Fruit fly (Drosophila melanogaster) whole organism, embryonic: Measurements from ENCODE around the gene CG43799.

Source experiments
- B-H2 ChIP-seq: fragments of 200-800 bp; sonication (Bioruptor generic); optimal IDR thresholded peaks from 2 replicates; lab custom pipeline; 2018; ENCODE audit warnings: missing biosample characterization, mild to moderate bottlenecking, missing genetic modification characterization
- CG1024 ChIP-seq: fragments of 200-800 bp; sonication (Bioruptor generic); IDR thresholded peaks from 2 replicates; pipeline ENCODE4 v1.3.6; 2022; ENCODE audit warnings: missing biosample characterization, missing genetic modification characterization
- CG10654 ChIP-seq: fragments of 200-800 bp; sonication (Bioruptor generic); optimal IDR thresholded peaks from 2 replicates; lab custom pipeline; 2016; ENCODE audit warnings: missing biosample characterization, missing genetic modification characterization
- CG11504 ChIP-seq: fragments of 200-800 bp; sonication (Bioruptor generic); optimal IDR thresholded peaks from 3 replicates; lab custom pipeline; 2019; ENCODE audit warnings: missing biosample characterization, mild to moderate bottlenecking, missing genetic modification characterization, moderate library complexity
- CG11560 ChIP-seq: fragments of 200-800 bp; sonication (Bioruptor generic); IDR thresholded peaks from 3 replicates; pipeline ENCODE4 v1.3.6; 2022; ENCODE audit warnings: missing biosample characterization, missing genetic modification characterization
- CG12219 ChIP-seq: fragments of 200-800 bp; sonication (Bioruptor generic); optimal IDR thresholded peaks from 3 replicates; lab custom pipeline; 2018; ENCODE audit warnings: missing biosample characterization, mild to moderate bottlenecking, missing genetic modification characterization
- CG13894 ChIP-seq: fragments of 200-800 bp; sonication (Bioruptor generic); optimal IDR thresholded peaks from 3 replicates; lab custom pipeline; 2018; ENCODE audit warnings: missing biosample characterization, mild to moderate bottlenecking, missing genetic modification characterization, moderate library complexity
- CG15073 ChIP-seq: fragments of 200-800 bp; sonication (Bioruptor generic); optimal IDR thresholded peaks from 2 replicates; lab custom pipeline; 2016; ENCODE audit warnings: missing biosample characterization, missing genetic modification characterization
- CG16813 ChIP-seq: fragments of 200-800 bp; sonication (Bioruptor generic); IDR thresholded peaks from 3 replicates; pipeline ENCODE4 v1.3.6; 2022; ENCODE audit warnings: missing biosample characterization, missing genetic modification characterization; ENCODE audit not compliant: partially characterized antibody
- CG17186 ChIP-seq: fragments of 200-800 bp; sonication (Bioruptor generic); optimal IDR thresholded peaks from 3 replicates; lab custom pipeline; 2017; ENCODE audit warnings: missing biosample characterization, missing genetic modification reagents, missing genetic modification characterization
- CG17328 ChIP-seq: fragments of 200-800 bp; sonication (Bioruptor generic); IDR thresholded peaks from 2 replicates; pipeline ENCODE4 v1.3.6; 2022; ENCODE audit warnings: missing biosample characterization, missing genetic modification characterization
- CG17912 ChIP-seq: fragments of 200-800 bp; sonication (Bioruptor generic); optimal IDR thresholded peaks from 2 replicates; lab custom pipeline; 2018; ENCODE audit warnings: missing biosample characterization, mild to moderate bottlenecking, missing genetic modification characterization
- CG18476 ChIP-seq: fragments of 200-800 bp; sonication (Bioruptor generic); optimal IDR thresholded peaks from 2 replicates; lab custom pipeline; 2016; ENCODE audit warnings: missing biosample characterization, mild to moderate bottlenecking, missing genetic modification characterization
- CG18764 ChIP-seq: fragments of 200-800 bp; sonication (Bioruptor generic); optimal IDR thresholded peaks from 3 replicates; lab custom pipeline; 2016; ENCODE audit warnings: missing biosample characterization, missing genetic modification characterization
- CG31224 ChIP-seq: fragments of 200-800 bp; sonication (Bioruptor generic); IDR thresholded peaks from 2 replicates; pipeline ENCODE4 v1.3.6; 2022; ENCODE audit warnings: missing biosample characterization, missing genetic modification characterization
- CG34376 ChIP-seq: fragments of 200-800 bp; sonication (Bioruptor generic); optimal IDR thresholded peaks from 2 replicates; lab custom pipeline; 2018; ENCODE audit warnings: missing biosample characterization, mild to moderate bottlenecking, missing genetic modification characterization
- CG7556 ChIP-seq: fragments of 200-800 bp; sonication (Bioruptor generic); optimal IDR thresholded peaks from 2 replicates; lab custom pipeline; 2017; ENCODE audit warnings: missing biosample characterization, mild to moderate bottlenecking, missing genetic modification characterization
- CG7987 ChIP-seq: fragments of 200-800 bp; sonication (Bioruptor generic); optimal IDR thresholded peaks from 2 replicates; lab custom pipeline; 2018; ENCODE audit warnings: missing biosample characterization, mild to moderate bottlenecking, missing genetic modification characterization, moderate library complexity
- D19B ChIP-seq: fragments of 200-800 bp; sonication (Bioruptor generic); optimal IDR thresholded peaks from 2 replicates; lab custom pipeline; 2017; ENCODE audit warnings: missing biosample characterization, mild to moderate bottlenecking, missing genetic modification characterization
- Deaf1 ChIP-seq: fragments of 200-800 bp; optimal IDR thresholded peaks from 3 replicates; lab custom pipeline; 2019; ENCODE audit warnings: missing biosample characterization, mild to moderate bottlenecking, missing genetic modification characterization, moderate library complexity
- Ets65A ChIP-seq: fragments of 200-800 bp; sonication (Bioruptor generic); peaks from one replicate; lab custom pipeline; 2016; ENCODE audit warnings: missing biosample characterization, missing genetic modification characterization
- Fer1 ChIP-seq: fragments of 200-800 bp; sonication (Bioruptor generic); optimal IDR thresholded peaks from 2 replicates; lab custom pipeline; 2017; ENCODE audit warnings: missing biosample characterization, mild to moderate bottlenecking, missing genetic modification characterization
- Kr ChIP-seq: fragments of 200-800 bp; sonication (Bioruptor generic); optimal IDR thresholded peaks from 2 replicates; lab custom pipeline; 2017; ENCODE audit warnings: missing biosample characterization, mild to moderate bottlenecking, missing genetic modification characterization
- Lhr ChIP-seq: fragments of 200-800 bp; sonication (Bioruptor generic); optimal IDR thresholded peaks from 3 replicates; lab custom pipeline; 2017; ENCODE audit warnings: mild to moderate bottlenecking, missing biosample characterization, missing genetic modification reagents, missing genetic modification characterization
- Nf-YA ChIP-seq: fragments of 200-800 bp; sonication (Bioruptor generic); IDR thresholded peaks from 2 replicates; pipeline ENCODE4 v1.3.6; 2022; ENCODE audit warnings: missing biosample characterization, missing genetic modification characterization
- Oaz ChIP-seq: fragments of 200-800 bp; sonication (Bioruptor generic); IDR thresholded peaks from 2 replicates; pipeline ENCODE4 v1.3.6; 2022; ENCODE audit warnings: missing biosample characterization, missing genetic modification characterization
- Oli ChIP-seq: fragments of 200-800 bp; sonication (Bioruptor generic); optimal IDR thresholded peaks from 2 replicates; lab custom pipeline; 2018; ENCODE audit warnings: missing biosample characterization, mild to moderate bottlenecking, missing genetic modification characterization, moderate library complexity
- Six4 ChIP-seq: fragments of 200-800 bp; sonication (Bioruptor generic); optimal IDR thresholded peaks from 2 replicates; lab custom pipeline; 2016; ENCODE audit warnings: missing biosample characterization, missing genetic modification characterization
- Sox100B ChIP-seq: fragments of 200-800 bp; sonication (Bioruptor generic); optimal IDR thresholded peaks from 3 replicates; lab custom pipeline; 2018; ENCODE audit warnings: missing biosample characterization, mild to moderate bottlenecking, missing genetic modification characterization
- Vsx1 ChIP-seq: fragments of 200-800 bp; sonication (Bioruptor generic); optimal IDR thresholded peaks from 2 replicates; lab custom pipeline; 2017; ENCODE audit warnings: missing biosample characterization, mild to moderate bottlenecking, missing genetic modification characterization, missing genetic modification reagents
- abd-A ChIP-seq: fragments of 200-800 bp; sonication (Bioruptor generic); optimal IDR thresholded peaks from 3 replicates; lab custom pipeline; 2019; ENCODE audit warnings: missing biosample characterization, mild to moderate bottlenecking, missing genetic modification characterization, moderate library complexity
- ac ChIP-seq: fragments of 200-800 bp; sonication (Bioruptor generic); optimal IDR thresholded peaks from 3 replicates; lab custom pipeline; 2017; ENCODE audit warnings: missing biosample characterization, mild to moderate bottlenecking, missing genetic modification characterization
- bsh ChIP-seq, 2 experiments: fragments of 200-800 bp; sonication (Bioruptor generic); optimal IDR thresholded peaks; 2 replicates each; lab custom pipeline; 2017 to 2018; ENCODE audit warnings: mild to moderate bottlenecking in 2 of 2, missing biosample characterization in 2 of 2, missing genetic modification characterization in 2 of 2, moderate library complexity in 1 of 2
- cg ChIP-seq: fragments of 200-800 bp; sonication (Bioruptor generic); optimal IDR thresholded peaks from 3 replicates; lab custom pipeline; 2019; ENCODE audit warnings: missing biosample characterization, mild to moderate bottlenecking, missing genetic modification characterization, moderate library complexity
- crol ChIP-seq: fragments of 200-800 bp; sonication (Bioruptor generic); IDR thresholded peaks from 2 replicates; pipeline ENCODE4 v1.3.6; 2022; ENCODE audit warnings: missing biosample characterization, missing genetic modification characterization
- dmrt99B ChIP-seq: fragments of 200-800 bp; sonication (Bioruptor generic); optimal IDR thresholded peaks from 2 replicates; lab custom pipeline; 2018; ENCODE audit warnings: missing biosample characterization, mild to moderate bottlenecking, missing genetic modification characterization, moderate library complexity
- grn ChIP-seq: fragments of 200-800 bp; sonication (Bioruptor generic); optimal IDR thresholded peaks from 3 replicates; lab custom pipeline; 2017; ENCODE audit warnings: missing biosample characterization, missing genetic modification characterization
- gsb-n ChIP-seq: fragments of 200-800 bp; sonication (Bioruptor generic); optimal IDR thresholded peaks from 3 replicates; lab custom pipeline; 2018; ENCODE audit warnings: missing biosample characterization, mild to moderate bottlenecking, missing genetic modification characterization
- jing ChIP-seq: fragments of 200-800 bp; sonication (Bioruptor generic); optimal IDR thresholded peaks from 2 replicates; lab custom pipeline; 2018; ENCODE audit warnings: missing biosample characterization, mild to moderate bottlenecking, missing genetic modification characterization
- nerfin-1 ChIP-seq: fragments of 200-800 bp; sonication (Bioruptor generic); optimal IDR thresholded peaks from 3 replicates; lab custom pipeline; 2019; ENCODE audit warnings: missing biosample characterization, mild to moderate bottlenecking, missing genetic modification characterization, moderate library complexity
- nom ChIP-seq: fragments of 200-800 bp; sonication (Bioruptor generic); optimal IDR thresholded peaks from 2 replicates; lab custom pipeline; 2017; ENCODE audit warnings: missing biosample characterization, missing genetic modification characterization, mild to moderate bottlenecking, moderate library complexity, missing genetic modification reagents
- pros ChIP-seq: fragments of 200-800 bp; sonication (Bioruptor generic); optimal IDR thresholded peaks from 3 replicates; lab custom pipeline; 2019; ENCODE audit warnings: missing biosample characterization, mild to moderate bottlenecking, missing genetic modification characterization, moderate library complexity
- schlank ChIP-seq: fragments of 200-800 bp; sonication (Bioruptor generic); optimal IDR thresholded peaks from 2 replicates; lab custom pipeline; 2018; ENCODE audit warnings: missing biosample characterization, mild to moderate bottlenecking, missing genetic modification characterization
- sd ChIP-seq: fragments of 200-800 bp; sonication (Bioruptor generic); optimal IDR thresholded peaks from 3 replicates; lab custom pipeline; 2018; ENCODE audit warnings: missing biosample characterization, mild to moderate bottlenecking, missing genetic modification characterization, moderate library complexity
- sima ChIP-seq: fragments of 200-800 bp; sonication (Bioruptor generic); optimal IDR thresholded peaks from 2 replicates; lab custom pipeline; 2016; ENCODE audit warnings: missing biosample characterization, missing genetic modification characterization
- so ChIP-seq: fragments of 200-800 bp; sonication (Bioruptor generic); IDR thresholded peaks from 3 replicates; pipeline ENCODE4 v1.3.6; 2022; ENCODE audit warnings: missing biosample characterization, missing genetic modification characterization
- stc ChIP-seq: fragments of 200-800 bp; sonication (Bioruptor generic); IDR thresholded peaks from 2 replicates; pipeline ENCODE4 v1.3.6; 2022; ENCODE audit warnings: missing biosample characterization, missing genetic modification characterization
- tna ChIP-seq: fragments of 200-800 bp; sonication (Bioruptor generic); IDR thresholded peaks from 2 replicates; pipeline ENCODE4 v1.3.6; 2022; ENCODE audit warnings: missing biosample characterization, missing genetic modification characterization; ENCODE audit not compliant: partially characterized antibody
- vfl ChIP-seq: fragments of 200-800 bp; sonication (Bioruptor generic); optimal IDR thresholded peaks from 2 replicates; lab custom pipeline; 2016; ENCODE audit warnings: missing biosample characterization, missing genetic modification characterization
- wek ChIP-seq: fragments of 200-800 bp; sonication (Bioruptor generic); optimal IDR thresholded peaks from 3 replicates; lab custom pipeline; 2018; ENCODE audit warnings: missing biosample characterization, mild to moderate bottlenecking, missing genetic modification characterization, moderate library complexity

Gene CG43799

dm6 chr2L:7264885-7265540, 37.5 kb downstream of the CG43799 start:
- TF ChIP-seq CG16813 (GFP tag; lab: Robert Waterston, UW) (no peak), Ets65A (peak; percentile 90), CG11560 (tag; lab: Robert Waterston, UW) (no peak), gsb-n (peak; percentile 70), Oaz (GFP tag; lab: Robert Waterston, UW) (no peak), CG11504 (tag; lab: Kevin White, UChicago) (peak; percentile 9), CG13894 (tag; lab: Kevin White, UChicago) (peak; percentile 50), sima (no peak), vfl (GFP tag; lab: Kevin White, UChicago) (no peak), CG17186 (no peak), CG18476 (GFP tag; lab: Kevin White, UChicago) (peak; percentile 72), tna (GFP tag; lab: Robert Waterston, UW) (no peak), Lhr (no peak), pros (GFP tag; lab: Kevin White, UChicago) (peak; percentile 22), jing (GFP tag; lab: Kevin White, UChicago) (no peak), CG15073 (GFP tag; lab: Kevin White, UChicago) (no peak), abd-A (peak; percentile 52), Six4 (GFP tag; lab: Kevin White, UChicago) (no peak), bsh (GFP tag; optimal IDR thresholded peaks at IDR 0.05; lab: Kevin White, UChicago) (no peak), Vsx1 (GFP tag; lab: Kevin White, UChicago) (peak; percentile 15), grn (peak; percentile 62), wek (GFP tag; lab: Kevin White, UChicago) (no peak), Kr (no peak), nerfin-1 (peak; percentile 78), CG12219 (GFP tag; lab: Kevin White, UChicago) (no peak), sd (peak; percentile 54), schlank (tag; lab: Kevin White, UChicago) (no peak), cg (GFP tag; lab: Kevin White, UChicago) (peak; percentile 35), CG31224 (GFP tag; lab: Robert Waterston, UW) (0 out of 2 replicates have a peak, but pooled peaks have one; percentile 27), CG10654 (GFP tag; lab: Kevin White, UChicago) (no peak)

DNA sequence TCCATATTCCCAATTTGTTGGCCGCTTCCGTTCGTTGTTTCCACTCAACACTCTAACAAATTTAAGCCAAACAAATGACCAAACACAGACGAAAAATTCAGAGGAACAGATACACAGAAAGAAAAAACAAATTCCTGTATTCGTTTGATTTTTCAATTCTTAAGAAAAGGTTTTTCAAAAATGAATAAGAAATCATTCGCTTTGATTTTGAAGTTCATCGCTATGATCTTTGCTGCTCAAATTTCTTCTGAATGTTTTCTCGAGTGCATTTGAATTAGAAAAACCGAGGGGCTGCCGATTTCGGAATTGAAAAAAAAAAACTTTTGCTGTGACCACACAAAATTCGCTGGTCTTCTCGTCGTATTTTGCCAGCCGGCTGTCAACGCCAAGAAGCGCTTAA, 38.4 kb downstream of the CG43799 start:
- TF ChIP-seq Lhr (no peak), stc (GFP tag; lab: Robert Waterston, UW) (peak; percentile 8; the same call in 1 of the 2 replicates), CG17328 (GFP tag; lab: Robert Waterston, UW) (peak; percentile 66), Oaz (GFP tag; lab: Robert Waterston, UW) (no peak), B-H2 (GFP tag; lab: Kevin White, UChicago) (no peak), dmrt99B (tag; lab: Kevin White, UChicago) (peak; percentile 62), so (peak; percentile 60; the same call in 1 of the 3 replicates), crol (GFP tag; lab: Robert Waterston, UW) (no peak), Ets65A (peak; percentile 75), CG1024 (GFP tag; lab: Robert Waterston, UW) (no peak), CG17912 (no peak), ac (no peak), D19B (GFP tag; lab: Kevin White, UChicago) (no peak), Oli (tag; lab: Kevin White, UChicago) (peak; percentile 35), CG7987 (GFP tag; lab: Kevin White, UChicago) (no peak), CG7556 (GFP tag; lab: Kevin White, UChicago) (peak; percentile 17), CG34376 (GFP tag; lab: Kevin White, UChicago) (no peak), Nf-YA (GFP tag; lab: Robert Waterston, UW) (peak; percentile 37; the same call in 1 of the 2 replicates), Fer1 (no peak), nom (GFP tag; lab: Kevin White, UChicago) (no peak), Sox100B (GFP tag; lab: Kevin White, UChicago) (peak; percentile 36), vfl (GFP tag; lab: Kevin White, UChicago) (no peak), CG18764 (GFP tag; lab: Kevin White, UChicago) (peak; percentile 21), Deaf1 (no peak)
